Worm (Caenorhabditis elegans) whole organism, L1 larva: ENCODE measurements around the gene lron-4.

Source experiments
- C04F5.9 ChIP-seq: sonication (generic microtip); optimal IDR thresholded peaks from 2 replicates; lab custom pipeline; 2016; ENCODE audit warnings: missing genetic modification characterization, missing compliant biosample characterization
- C16A3.4 ChIP-seq: fragments of 150-350 bp; optimal IDR thresholded peaks from 2 replicates; lab custom pipeline; 2014; ENCODE audit warnings: missing biosample characterization, missing genetic modification characterization
- F16B12.6 ChIP-seq: fragments of 150-350 bp; optimal IDR thresholded peaks from 2 replicates; lab custom pipeline; 2014; ENCODE audit warnings: missing biosample characterization, missing genetic modification characterization
- Y116A8C.19 ChIP-seq: sonication (generic microtip); optimal IDR thresholded peaks from 2 replicates; lab custom pipeline; 2016; ENCODE audit warnings: missing compliant biosample characterization, missing genetic modification characterization, borderline replicate concordance
- alr-1 ChIP-seq: fragments of 200-800 bp; sonication (Bioruptor generic); optimal IDR thresholded peaks from 2 replicates; lab custom pipeline; 2018; ENCODE audit warnings: borderline replicate concordance, mild to moderate bottlenecking, missing genetic modification characterization, missing compliant biosample characterization
- aly-2 ChIP-seq: fragments of 150-350 bp; optimal IDR thresholded peaks from 2 replicates; lab custom pipeline; 2014; ENCODE audit warnings: missing biosample characterization, missing genetic modification characterization
- ama-1 ChIP-seq: fragments of 150-350 bp; optimal IDR thresholded peaks from 2 replicates; lab custom pipeline; 2014
- blmp-1 ChIP-seq: fragments of 150-350 bp; optimal IDR thresholded peaks from 2 replicates; lab custom pipeline; 2014; ENCODE audit warnings: missing biosample characterization, missing genetic modification characterization
- ceh-90 ChIP-seq: sonication (generic microtip); optimal IDR thresholded peaks from 2 replicates; lab custom pipeline; 2016; ENCODE audit warnings: missing genetic modification characterization, missing compliant biosample characterization
- ces-1 ChIP-seq: fragments of 150-350 bp; optimal IDR thresholded peaks from 2 replicates; lab custom pipeline; 2014; ENCODE audit warnings: missing biosample characterization, missing genetic modification reagents, missing genetic modification characterization
- dsc-1 ChIP-seq: sonication (generic microtip); optimal IDR thresholded peaks from 2 replicates; lab custom pipeline; 2016; ENCODE audit warnings: mild to moderate bottlenecking, missing genetic modification characterization, missing compliant biosample characterization
- efl-1 ChIP-seq, 4 experiments: fragments of 150-350 bp; optimal IDR thresholded peaks in 3 of 4; peaks in 1 of 4; 1 replicate in 1 of 4; 2 replicates in 3 of 4; lab custom pipeline; 2014; ENCODE audit warnings: missing biosample characterization in 2 of 4, missing genetic modification characterization in 2 of 4, missing genetic modification reagents in 2 of 4
- egl-13 ChIP-seq: sonication (generic microtip); optimal IDR thresholded peaks from 2 replicates; lab custom pipeline; 2016; ENCODE audit warnings: missing genotype, missing genetic modification reagents, missing genetic modification characterization, missing compliant biosample characterization
- ets-5 ChIP-seq: fragments of 200-800 bp; sonication (Bioruptor generic); IDR thresholded peaks from 2 replicates; pipeline ENCODE4 v1.3.6; 2022; ENCODE audit warnings: missing genetic modification characterization, missing compliant biosample characterization
- fos-1 ChIP-seq: fragments of 150-350 bp; optimal IDR thresholded peaks from 2 replicates; lab custom pipeline; 2014; ENCODE audit warnings: missing biosample characterization, missing genetic modification characterization
- grh-1 ChIP-seq: fragments of 200-800 bp; sonication (Bioruptor generic); IDR thresholded peaks from 2 replicates; pipeline ENCODE4 v1.3.6; 2022; ENCODE audit warnings: missing genetic modification reagents, missing genetic modification characterization, missing compliant biosample characterization
- hlh-17 ChIP-seq: fragments of 200-800 bp; sonication (Bioruptor generic); optimal IDR thresholded peaks from 2 replicates; lab custom pipeline; 2018; ENCODE audit warnings: missing genetic modification characterization, mild to moderate bottlenecking, missing compliant biosample characterization, moderate library complexity, borderline replicate concordance
- irx-1 ChIP-seq: sonication (generic microtip); optimal IDR thresholded peaks from 2 replicates; lab custom pipeline; 2016; ENCODE audit warnings: missing genetic modification characterization, missing compliant biosample characterization
- isw-1 ChIP-seq: fragments of 200-800 bp; sonication (Bioruptor generic); IDR thresholded peaks from 2 replicates; pipeline ENCODE4 v1.3.6; 2022; ENCODE audit warnings: missing genetic modification characterization, missing compliant biosample characterization
- lin-13 ChIP-seq: fragments of 150-350 bp; optimal IDR thresholded peaks from 2 replicates; lab custom pipeline; 2014; ENCODE audit warnings: missing biosample characterization, missing genetic modification reagents, missing genetic modification characterization
- lin-15B ChIP-seq: fragments of 150-350 bp; sonication (generic microtip); optimal IDR thresholded peaks from 3 replicates; lab custom pipeline; 2014; ENCODE audit warnings: missing biosample characterization, missing genetic modification characterization
- lin-35 ChIP-seq, 2 experiments: fragments of 150-350 bp; optimal IDR thresholded peaks; 2 replicates each; lab custom pipeline; 2014; ENCODE audit warnings: missing biosample characterization in 2 of 2, missing genetic modification characterization in 2 of 2, missing genetic modification reagents in 2 of 2
- lin-39 ChIP-seq: fragments of 150-350 bp; optimal IDR thresholded peaks from 2 replicates; lab custom pipeline; 2014; ENCODE audit warnings: missing biosample characterization, missing genetic modification reagents, missing genetic modification characterization
- mab-9 ChIP-seq: fragments of 200-800 bp; sonication (Bioruptor generic); IDR thresholded peaks from 2 replicates; pipeline ENCODE4 v1.3.6; 2022; ENCODE audit warnings: missing genetic modification reagents, missing genetic modification characterization, missing compliant biosample characterization
- mdl-1 ChIP-seq, 2 experiments: fragments of 150-350 bp; optimal IDR thresholded peaks; 2 replicates each; lab custom pipeline; 2014 to 2017; ENCODE audit warnings: missing biosample characterization in 2 of 2, missing genetic modification characterization in 2 of 2, inconsistent platforms in 1 of 2
- mef-2 ChIP-seq: fragments of 150-350 bp; optimal IDR thresholded peaks from 2 replicates; lab custom pipeline; 2014; ENCODE audit warnings: missing biosample characterization, missing genetic modification characterization
- nhr-20 ChIP-seq: sonication (generic microtip); optimal IDR thresholded peaks from 2 replicates; lab custom pipeline; 2016; ENCODE audit warnings: mild to moderate bottlenecking, missing genetic modification characterization, missing compliant biosample characterization
- nhr-237 ChIP-seq: fragments of 150-350 bp; optimal IDR thresholded peaks from 2 replicates; lab custom pipeline; 2014; ENCODE audit warnings: missing biosample characterization, missing genetic modification characterization
- nhr-28 ChIP-seq: fragments of 150-350 bp; optimal IDR thresholded peaks from 2 replicates; lab custom pipeline; 2014; ENCODE audit warnings: missing biosample characterization, missing genetic modification characterization
- nhr-71 ChIP-seq: sonication (generic microtip); optimal IDR thresholded peaks from 2 replicates; lab custom pipeline; 2016; ENCODE audit warnings: mild to moderate bottlenecking, missing genetic modification characterization, moderate library complexity, missing compliant biosample characterization
- nhr-76 ChIP-seq: sonication (generic microtip); optimal IDR thresholded peaks from 2 replicates; lab custom pipeline; 2017; ENCODE audit warnings: missing biosample characterization, missing genetic modification characterization
- nhr-77 ChIP-seq: fragments of 150-350 bp; optimal IDR thresholded peaks from 2 replicates; lab custom pipeline; 2014; ENCODE audit warnings: missing biosample characterization, missing genetic modification characterization
- nhr-84 ChIP-seq: sonication (generic microtip); optimal IDR thresholded peaks from 2 replicates; lab custom pipeline; 2017; ENCODE audit warnings: missing biosample characterization, missing genetic modification characterization
- nhr-85 ChIP-seq: sonication (generic microtip); peaks from one replicate; lab custom pipeline; 2016; ENCODE audit warnings: missing genetic modification characterization, inconsistent platforms, missing compliant biosample characterization
- nhr-90 ChIP-seq: sonication (generic microtip); optimal IDR thresholded peaks from 2 replicates; lab custom pipeline; 2016; ENCODE audit warnings: mild to moderate bottlenecking, missing genetic modification characterization, missing compliant biosample characterization; ENCODE audit not compliant: poor library complexity
- pax-3 ChIP-seq: fragments of 200-800 bp; sonication (Bioruptor generic); optimal IDR thresholded peaks from 2 replicates; lab custom pipeline; 2018; ENCODE audit warnings: mild to moderate bottlenecking, missing genetic modification characterization, moderate library complexity, missing compliant biosample characterization
- pqm-1 ChIP-seq: sonication (generic microtip); optimal IDR thresholded peaks from 3 replicates; lab custom pipeline; 2017; ENCODE audit warnings: missing biosample characterization, missing genetic modification characterization
- snpc-4 ChIP-seq: fragments of 150-350 bp; optimal IDR thresholded peaks from 2 replicates; lab custom pipeline; 2014; ENCODE audit warnings: missing biosample characterization, missing genetic modification characterization
- snu-23 ChIP-seq: sonication (generic microtip); optimal IDR thresholded peaks from 2 replicates; lab custom pipeline; 2016; ENCODE audit warnings: missing genetic modification characterization, missing compliant biosample characterization
- sox-4 ChIP-seq: sonication (generic microtip); optimal IDR thresholded peaks from 2 replicates; lab custom pipeline; 2016; ENCODE audit warnings: missing genetic modification characterization, missing compliant biosample characterization
- sptf-1 ChIP-seq: fragments of 150-350 bp; optimal IDR thresholded peaks from 2 replicates; lab custom pipeline; 2014; ENCODE audit warnings: missing biosample characterization, missing genetic modification characterization
- sup-37 ChIP-seq: fragments of 200-800 bp; sonication (Bioruptor generic); optimal IDR thresholded peaks from 2 replicates; lab custom pipeline; 2018; ENCODE audit warnings: mild to moderate bottlenecking, missing genetic modification characterization, missing compliant biosample characterization
- swsn-7 ChIP-seq: sonication (generic microtip); optimal IDR thresholded peaks from 2 replicates; lab custom pipeline; 2016; ENCODE audit warnings: missing genetic modification characterization, missing compliant biosample characterization
- tbx-2 ChIP-seq: sonication (generic microtip); optimal IDR thresholded peaks from 2 replicates; lab custom pipeline; 2016; ENCODE audit warnings: missing genetic modification characterization, missing compliant biosample characterization
- unc-30 ChIP-seq: sonication (generic microtip); optimal IDR thresholded peaks from 2 replicates; lab custom pipeline; 2017; ENCODE audit warnings: missing biosample characterization, missing genetic modification characterization
- unc-62 ChIP-seq: fragments of 150-350 bp; optimal IDR thresholded peaks from 2 replicates; lab custom pipeline; 2014; ENCODE audit warnings: missing biosample characterization, missing genetic modification reagents, missing genetic modification characterization
- unc-86 ChIP-seq: sonication (generic microtip); optimal IDR thresholded peaks from 2 replicates; lab custom pipeline; 2016; ENCODE audit warnings: missing genetic modification characterization, missing compliant biosample characterization
- unc-98 ChIP-seq: fragments of 200-800 bp; sonication (Bioruptor generic); IDR thresholded peaks from 2 replicates; pipeline ENCODE4 v1.3.6; 2022; ENCODE audit warnings: missing genetic modification characterization, missing compliant biosample characterization
- vab-15 ChIP-seq: sonication (generic microtip); optimal IDR thresholded peaks from 2 replicates; lab custom pipeline; 2017; ENCODE audit warnings: missing genotype, mild to moderate bottlenecking, missing genetic modification characterization, missing compliant biosample characterization
- xbp-1 ChIP-seq: sonication (generic microtip); optimal IDR thresholded peaks from 2 replicates; lab custom pipeline; 2016; ENCODE audit warnings: missing genetic modification characterization, missing compliant biosample characterization
- zip-4 ChIP-seq: fragments of 200-800 bp; sonication (Bioruptor generic); optimal IDR thresholded peaks from 2 replicates; lab custom pipeline; 2018; ENCODE audit warnings: mild to moderate bottlenecking, missing genetic modification characterization, moderate library complexity, missing compliant biosample characterization
- ztf-4 ChIP-seq: fragments of 150-350 bp; optimal IDR thresholded peaks from 2 replicates; lab custom pipeline; 2014; ENCODE audit warnings: missing biosample characterization, missing genetic modification characterization

The lron-4 gene

ce11 chrII:8092537-8092936 is 19.4 kb downstream of the lron-4 start, which contains the start of gene ltd-1:
Gene ltd-1, minus strand, starts transcription at chrII:8092754.
- no peak for TF ChIP-seq nhr-20 (tag; lab: Kevin White, UChicago)
- peak; percentile 21 for TF ChIP-seq blmp-1 (tag; lab: Kevin White, UChicago)
- TF ChIP-seq efl-1 (optimal IDR thresholded peaks at IDR 0.05; lab: Kevin White, UChicago): no peak
- TF ChIP-seq efl-1 (GFP tag; optimal IDR thresholded peaks at IDR 0.05 in 1 of 2; lab: Kevin White, UChicago): peak in 1 of 2 experiments; percentile 60

DNA sequence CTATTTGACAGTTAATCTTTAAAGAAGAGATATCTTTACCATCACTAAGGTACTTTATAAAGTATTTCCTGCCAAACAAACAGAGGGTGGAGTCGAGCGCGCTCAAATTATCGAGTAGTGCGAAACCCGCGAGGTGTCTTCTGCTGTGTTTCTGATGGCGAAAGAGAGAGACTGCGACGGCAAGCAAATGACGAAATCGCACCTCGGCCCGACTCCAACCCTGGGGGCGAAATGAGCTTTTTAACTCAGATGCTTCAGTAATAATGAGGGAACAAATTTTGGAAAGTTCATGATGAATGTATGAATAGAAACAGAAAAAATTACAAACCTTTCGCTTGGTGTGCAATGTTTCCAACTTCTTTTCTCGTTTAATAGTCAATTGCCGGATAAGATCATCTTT is 20.4 kb downstream of the lron-4 start:
- TF ChIP-seq ets-5 (GFP tag; lab: Robert Waterston, UW) (no peak), egl-13 (tag; lab: Kevin White, UChicago) (no peak), unc-86 (tag; lab: Kevin White, UChicago) (no peak), hlh-17 (no peak), xbp-1 (tag; lab: Kevin White, UChicago) (peak; percentile 63), sox-4 (tag; lab: Kevin White, UChicago) (no peak), nhr-28 (no peak), lin-39 (peak; percentile 48), nhr-84 (tag; lab: Kevin White, UChicago) (no peak), zip-4 (peak; percentile 57), snpc-4 (tag; lab: Kevin White, UChicago) (peak; percentile 98), swsn-7 (tag; lab: Kevin White, UChicago) (peak; percentile 78), ceh-90 (no peak), nhr-76 (tag; lab: Kevin White, UChicago) (no peak), ces-1 (GFP tag; lab: Kevin White, UChicago) (no peak), lin-13 (GFP tag; lab: Kevin White, UChicago) (peak; percentile 34), alr-1 (tag; lab: Kevin White, UChicago) (no peak), pqm-1 (tag; lab: Kevin White, UChicago) (no peak), isw-1 (GFP tag; lab: Robert Waterston, UW) (peak; percentile 11; the same call in 1 of the 2 replicates), mab-9 (GFP tag; lab: Robert Waterston, UW) (peak; percentile 38; the same call in 1 of the 2 replicates), vab-15 (tag; lab: Kevin White, UChicago) (no peak), C16A3.4 (tag; lab: Kevin White, UChicago) (peak; percentile 18), efl-1 (optimal IDR thresholded peaks at IDR 0.05; lab: Kevin White, UChicago) (peak; percentile 62 to 70), efl-1 (GFP tag; optimal IDR thresholded peaks at IDR 0.05 in 1 of 2; lab: Kevin White, UChicago) (peak; percentile 23 to 95), pax-3 (tag; lab: Kevin White, UChicago) (peak; percentile 39), F16B12.6 (tag; lab: Kevin White, UChicago) (no peak), lin-15B (no peak), mef-2 (tag; lab: Kevin White, UChicago) (no peak), fos-1 (peak; percentile 41), C04F5.9 (no peak), Y116A8C.19 (tag; lab: Kevin White, UChicago) (no peak), unc-30 (tag; lab: Kevin White, UChicago) (no peak), nhr-237 (tag; lab: Kevin White, UChicago) (no peak), nhr-77 (tag; lab: Kevin White, UChicago) (peak; percentile 63), irx-1 (tag; lab: Kevin White, UChicago) (no peak), dsc-1 (peak; percentile 49), unc-62 (GFP tag; lab: Kevin White, UChicago) (no peak), mdl-1 (tag; optimal IDR thresholded peaks at IDR 0.05; lab: Kevin White, UChicago) (no peak), nhr-85 (tag; lab: Kevin White, UChicago) (peak; percentile 92), ama-1 (lab: Kevin White, UChicago) (peak; percentile 73), sup-37 (GFP tag; lab: Kevin White, UChicago) (no peak), unc-98 (GFP tag; lab: Robert Waterston, UW) (no peak), grh-1 (GFP tag; lab: Robert Waterston, UW) (peak; percentile 62), lin-35 (GFP tag; optimal IDR thresholded peaks at IDR 0.05; lab: Kevin White, UChicago) (peak; percentile 49 to 71), nhr-90 (tag; lab: Kevin White, UChicago) (peak; percentile 85), ztf-4 (no peak), nhr-71 (tag; lab: Kevin White, UChicago) (peak; percentile 87), tbx-2 (tag; lab: Kevin White, UChicago) (peak; percentile 51), sptf-1 (tag; lab: Kevin White, UChicago) (no peak), aly-2 (tag; lab: Kevin White, UChicago) (peak; percentile 43), snu-23 (GFP tag; lab: Kevin White, UChicago) (peak; percentile 83)
